Fruit fly (Drosophila melanogaster) S2 (cell line): ENCODE measurements around the gene CG15047.

Experiments used
- CG8478 ChIP-seq: fragments of >200 bp; optimal IDR thresholded peaks from 2 replicates; lab custom pipeline; 2018
- CTCF ChIP-seq, 2 experiments: fragments of >200 bp; optimal IDR thresholded peaks; 2 replicates each; lab custom pipeline; 2018

- TF ChIP-seq CTCF (optimal IDR thresholded peaks at IDR 0.05; lab: Kevin White, UChicago): no peak
- TF ChIP-seq CG8478 (lab: Kevin White, UChicago): no peak
Measured at dm6 chrX:18544732-18545131, 16.2 kb downstream of the CG15047 start.
